Worm (Caenorhabditis elegans) whole organism, L4 larva: ENCODE results near the gene col-156.

ENCODE experiments used
- F37D6.2 ChIP-seq: sonication (generic microtip); optimal IDR thresholded peaks from 2 replicates; lab custom pipeline; 2016; ENCODE audit warnings: mild to moderate bottlenecking, missing genetic modification characterization, missing compliant biosample characterization
- R02D3.7 ChIP-seq: fragments of 150-350 bp; sonication (generic microtip); optimal IDR thresholded peaks from 3 replicates; lab custom pipeline; 2014; ENCODE audit warnings: missing biosample characterization, missing genetic modification characterization
- T20F7.1 ChIP-seq: fragments of 200-800 bp; sonication (Bioruptor generic); optimal IDR thresholded peaks from 2 replicates; lab custom pipeline; 2018; ENCODE audit warnings: mild to moderate bottlenecking, missing genetic modification characterization, missing compliant biosample characterization
- T26A8.4 ChIP-seq: fragments of 200-800 bp; sonication (Bioruptor generic); IDR thresholded peaks from 2 replicates; pipeline ENCODE4 v1.3.6; 2022; ENCODE audit warnings: missing genetic modification characterization, missing compliant biosample characterization
- Y48G9A.11 ChIP-seq: fragments of 200-800 bp; sonication (Bioruptor generic); IDR thresholded peaks from 2 replicates; pipeline ENCODE4 v1.3.6; 2022; ENCODE audit warnings: missing genetic modification reagents, missing genetic modification characterization, missing compliant biosample characterization
- aha-1 ChIP-seq: fragments of 150-350 bp; peaks from one replicate; lab custom pipeline; 2014; ENCODE audit warnings: missing biosample characterization, missing genetic modification characterization
- aly-2 ChIP-seq: sonication (generic microtip); optimal IDR thresholded peaks from 2 replicates; lab custom pipeline; 2018; ENCODE audit warnings: missing biosample characterization, missing genetic modification characterization
- ceh-32 ChIP-seq: sonication (generic microtip); optimal IDR thresholded peaks from 2 replicates; lab custom pipeline; 2016; ENCODE audit warnings: mild to moderate bottlenecking, missing genetic modification characterization, missing compliant biosample characterization; ENCODE audit not compliant: poor library complexity
- ceh-62 ChIP-seq: sonication (generic microtip); optimal IDR thresholded peaks from 2 replicates; lab custom pipeline; 2017; ENCODE audit warnings: missing biosample characterization, missing genetic modification characterization
- daf-16 ChIP-seq, 3 experiments: sonication (generic microtip); optimal IDR thresholded peaks; 2 replicates each; lab custom pipeline; 2016 to 2017; ENCODE audit warnings: missing genetic modification characterization in 3 of 3, missing genetic modification reagents in 3 of 3, mild to moderate bottlenecking in 2 of 3, missing compliant biosample characterization in 2 of 3, missing biosample characterization in 1 of 3, moderate library complexity in 1 of 3
- daf-19 ChIP-seq: fragments of 200-800 bp; sonication (Bioruptor generic); conservative IDR thresholded peaks from 2 replicates; pipeline ENCODE4 v1.3.6; 2022; ENCODE audit warnings: missing genetic modification characterization, missing compliant biosample characterization
- duxl-1 ChIP-seq: sonication (generic microtip); optimal IDR thresholded peaks from 2 replicates; lab custom pipeline; 2016; ENCODE audit warnings: mild to moderate bottlenecking, missing genetic modification characterization, moderate library complexity, missing compliant biosample characterization; ENCODE audit not compliant: poor library complexity
- dve-1 ChIP-seq: sonication (generic microtip); optimal IDR thresholded peaks from 2 replicates; lab custom pipeline; 2017; ENCODE audit warnings: antibody characterized with exemption, mild to moderate bottlenecking, missing genetic modification characterization, missing compliant biosample characterization; ENCODE audit not compliant: insufficient read depth
- gei-8 ChIP-seq: fragments of 200-800 bp; sonication (Bioruptor generic); optimal IDR thresholded peaks from 2 replicates; lab custom pipeline; 2018; ENCODE audit warnings: mild to moderate bottlenecking, missing genetic modification characterization, missing compliant biosample characterization
- hif-1 ChIP-seq, 2 experiments: sonication (generic microtip); optimal IDR thresholded peaks; 2 replicates each; lab custom pipeline; 2016 to 2017; ENCODE audit warnings: missing compliant biosample characterization in 2 of 2, missing genetic modification characterization in 2 of 2, missing genetic modification reagents in 2 of 2, missing genotype in 2 of 2, mild to moderate bottlenecking in 1 of 2
- hlh-11 ChIP-seq: fragments of 200-800 bp; sonication (Bioruptor generic); optimal IDR thresholded peaks from 2 replicates; lab custom pipeline; 2018; ENCODE audit warnings: mild to moderate bottlenecking, missing genetic modification characterization, missing compliant biosample characterization
- lim-7 ChIP-seq: fragments of 200-800 bp; sonication (Bioruptor generic); IDR thresholded peaks from 2 replicates; pipeline ENCODE4 v1.3.6; 2022; ENCODE audit warnings: missing genetic modification characterization, missing compliant biosample characterization
- lin-1 ChIP-seq: fragments of 200-800 bp; sonication (Bioruptor generic); IDR thresholded peaks from 2 replicates; pipeline ENCODE4 v1.3.6; 2022; ENCODE audit warnings: missing genetic modification reagents, missing genetic modification characterization, missing compliant biosample characterization
- lin-13 ChIP-seq: fragments of 150-350 bp; optimal IDR thresholded peaks from 2 replicates; lab custom pipeline; 2014; ENCODE audit warnings: missing biosample characterization, missing genetic modification reagents, missing genetic modification characterization
- lin-15B ChIP-seq: fragments of 150-350 bp; sonication (generic microtip); optimal IDR thresholded peaks from 3 replicates; lab custom pipeline; 2014; ENCODE audit warnings: missing biosample characterization, missing genetic modification characterization
- mdt-29 ChIP-seq: fragments of 200-800 bp; sonication (Bioruptor generic); IDR thresholded peaks from 2 replicates; pipeline ENCODE4 v1.3.6; 2022; ENCODE audit warnings: missing genetic modification reagents, missing genetic modification characterization, missing compliant biosample characterization
- mep-1 ChIP-seq: fragments of 150-350 bp; sonication (generic microtip); optimal IDR thresholded peaks from 3 replicates; lab custom pipeline; 2014; ENCODE audit warnings: missing biosample characterization, missing genetic modification characterization
- mxl-3 ChIP-seq: fragments of 200-800 bp; sonication (Bioruptor generic); optimal IDR thresholded peaks from 2 replicates; lab custom pipeline; 2018; ENCODE audit warnings: mild to moderate bottlenecking, missing genetic modification characterization, missing compliant biosample characterization
- nhr-11 ChIP-seq: fragments of 150-350 bp; optimal IDR thresholded peaks from 2 replicates; lab custom pipeline; 2014; ENCODE audit warnings: missing biosample characterization, missing genetic modification characterization
- nhr-111 ChIP-seq: fragments of 200-800 bp; sonication (Bioruptor generic); optimal IDR thresholded peaks from 2 replicates; lab custom pipeline; 2018; ENCODE audit warnings: mild to moderate bottlenecking, missing genetic modification characterization, missing compliant biosample characterization
- nhr-25 ChIP-seq: sonication (generic microtip); optimal IDR thresholded peaks from 2 replicates; lab custom pipeline; 2017; ENCODE audit warnings: missing genetic modification characterization, mild to moderate bottlenecking, missing compliant biosample characterization, antibody characterized with exemption, moderate library complexity, borderline replicate concordance; ENCODE audit not compliant: insufficient read depth
- nhr-28 ChIP-seq: fragments of 150-350 bp; optimal IDR thresholded peaks from 2 replicates; lab custom pipeline; 2014; ENCODE audit warnings: missing biosample characterization, missing genetic modification characterization
- nhr-77 ChIP-seq: fragments of 150-350 bp; optimal IDR thresholded peaks from 2 replicates; lab custom pipeline; 2014; ENCODE audit warnings: missing biosample characterization, missing genetic modification characterization
- php-3 ChIP-seq: fragments of 200-800 bp; sonication (Bioruptor generic); IDR thresholded peaks from 2 replicates; pipeline ENCODE4 v1.3.6; 2022; ENCODE audit warnings: missing genetic modification reagents, missing genetic modification characterization, missing compliant biosample characterization
- pqm-1 ChIP-seq: sonication (generic microtip); optimal IDR thresholded peaks from 2 replicates; lab custom pipeline; 2017; ENCODE audit warnings: missing biosample characterization, missing genetic modification characterization
- saeg-2 ChIP-seq: fragments of 200-800 bp; sonication (Bioruptor generic); IDR thresholded peaks from 2 replicates; pipeline ENCODE4 v1.3.6; 2022; ENCODE audit warnings: missing genetic modification reagents, missing genetic modification characterization, missing compliant biosample characterization
- spr-3 ChIP-seq: fragments of 200-800 bp; sonication (Bioruptor generic); optimal IDR thresholded peaks from 2 replicates; lab custom pipeline; 2018; ENCODE audit warnings: mild to moderate bottlenecking, missing genetic modification characterization, missing compliant biosample characterization
- unc-62 ChIP-seq, 3 experiments: fragments of 150-350 bp in 1 of 3; sonication (generic microtip); optimal IDR thresholded peaks in 2 of 3; peaks in 1 of 3; 1 replicate in 1 of 3; 2 replicates in 2 of 3; lab custom pipeline; 2014 to 2017; ENCODE audit warnings: missing biosample characterization in 3 of 3, missing genetic modification characterization in 3 of 3, missing genetic modification reagents in 3 of 3, missing genotype in 1 of 3
- zag-1 ChIP-seq: fragments of 150-350 bp; optimal IDR thresholded peaks from 2 replicates; lab custom pipeline; 2014; ENCODE audit warnings: missing biosample characterization, missing genetic modification characterization

Gene col-156

ce11 chrV:11412125-11412524 is 38.0 kb downstream of the col-156 start (continued):
- TF ChIP-seq daf-16 (GFP tag; optimal IDR thresholded peaks at IDR 0.05; lab: Kevin White, UChicago), result peak in 1 of 2 experiments; percentile 53
- no peak for TF ChIP-seq daf-16 (tag; optimal IDR thresholded peaks at IDR 0.05; lab: Kevin White, UChicago)
- TF ChIP-seq T20F7.1, result peak; percentile 17
- TF ChIP-seq lin-1 (GFP tag; lab: Robert Waterston, UW), result peak; percentile 42; the same call in 1 of the 2 replicates
- TF ChIP-seq, all 104 proteins: peak for 28

DNA sequence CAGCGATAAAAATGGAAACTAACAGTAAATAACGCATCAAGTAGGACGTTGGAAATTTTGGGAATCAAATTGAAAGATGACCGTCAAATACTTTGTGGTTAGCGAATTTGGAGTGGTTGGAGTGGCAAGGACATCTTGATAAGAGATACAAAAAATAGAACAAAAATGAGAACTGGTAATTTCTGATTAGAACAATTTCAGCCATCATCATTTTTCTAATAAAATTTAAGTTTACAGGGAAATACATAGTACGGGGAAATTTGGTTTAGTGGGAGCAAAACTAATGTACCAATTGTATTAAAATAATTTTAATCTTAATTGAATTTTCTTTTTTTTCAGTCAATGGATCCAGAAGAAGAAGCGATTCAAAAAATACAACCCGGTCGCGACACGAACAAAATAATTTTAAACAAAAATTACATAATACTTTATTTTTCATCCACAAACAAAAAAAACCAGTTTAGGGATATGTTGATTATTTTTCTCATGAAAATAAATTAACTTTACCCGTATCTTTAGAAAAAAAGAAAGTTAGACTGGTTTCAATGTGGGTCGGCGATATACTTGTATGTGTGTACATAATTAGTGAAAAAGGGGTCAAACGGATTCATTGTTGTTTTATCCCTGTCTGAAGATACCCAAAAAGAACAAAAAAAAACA is 39.1 kb downstream of the col-156 start, which contains the start of the genes K03B8.8 and grl-3:
Gene K03B8.8 (minus strand): TSS at position 101 of the 660 bp plus-strand sequence.
Gene grl-3 (plus strand): TSS at position 610 of the 660 bp plus-strand sequence.
- no peak for TF ChIP-seq daf-19 (GFP tag; lab: Robert Waterston, UW)
- TF ChIP-seq nhr-28 (tag; lab: Kevin White, UChicago), result peak; percentile 20
- no peak for TF ChIP-seq lin-13 (GFP tag; lab: Kevin White, UChicago)
- TF ChIP-seq hif-1 (tag; optimal IDR thresholded peaks at IDR 0.05; lab: Kevin White, UChicago), result no peak
- no peak for TF ChIP-seq zag-1 (tag; lab: Kevin White, UChicago)
- no peak for TF ChIP-seq lim-7 (GFP tag; lab: Robert Waterston, UW)
- no peak for TF ChIP-seq pqm-1 (tag; lab: Kevin White, UChicago)
- TF ChIP-seq spr-3 (GFP tag; lab: Kevin White, UChicago), result no peak

DNA sequence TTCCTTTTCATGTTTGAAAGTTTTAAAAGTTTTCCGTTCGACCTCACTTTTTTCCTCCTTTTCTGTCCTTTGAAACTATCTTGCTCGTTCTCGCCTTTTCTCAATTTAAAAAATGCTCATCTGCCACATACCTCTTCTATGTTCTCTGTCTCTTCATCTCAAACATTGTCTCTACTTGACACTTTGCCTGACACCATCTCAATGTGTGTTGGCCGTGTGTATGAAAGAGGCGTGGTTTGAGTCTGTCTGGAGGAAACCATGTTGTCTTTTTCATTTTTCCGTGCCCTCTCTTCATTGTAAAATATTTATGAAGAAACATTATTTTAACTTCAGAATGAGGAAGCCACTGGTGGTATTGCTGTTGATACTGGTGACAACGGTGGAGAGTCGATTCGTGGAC is 42.9 kb downstream of the col-156 start, which contains the start of gene K03B8.6:
Gene K03B8.6 (plus strand): TSS at position 334 of the 400 bp plus-strand sequence.
- TF ChIP-seq Y48G9A.11 (GFP tag; lab: Robert Waterston, UW) (no peak), ceh-62 (no peak), unc-62 (GFP tag; optimal IDR thresholded peaks at IDR 0.05 in 1 of 2; lab: Kevin White, UChicago) (peak in 1 of 2 experiments; percentile 64), unc-62 (tag; optimal IDR thresholded peaks at IDR 0.05; lab: Kevin White, UChicago) (no peak), aha-1 (tag; lab: Kevin White, UChicago) (peak; percentile 70)

DNA sequence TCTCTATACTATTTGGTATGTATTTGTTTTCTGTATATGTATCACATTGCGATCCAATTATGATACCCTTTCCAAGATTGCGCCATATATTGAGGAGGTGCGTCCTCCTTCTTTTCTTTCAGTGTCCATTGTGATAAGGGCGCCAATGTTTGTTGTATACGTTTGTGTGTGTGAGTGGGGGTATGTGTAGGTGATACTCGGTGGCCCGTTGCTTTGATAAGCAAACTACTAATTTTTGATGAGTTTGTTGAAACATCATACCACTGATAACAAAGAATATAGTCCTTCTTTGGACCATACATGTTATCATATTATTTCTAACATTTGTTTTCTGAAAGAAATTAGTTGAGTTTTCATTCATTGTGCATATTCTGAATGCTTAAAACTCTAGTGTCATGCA is 46.5 kb downstream of the col-156 start:
- TF ChIP-seq aha-1 (tag; lab: Kevin White, UChicago) (peak; percentile 44), gei-8 (GFP tag; lab: Kevin White, UChicago) (no peak), pqm-1 (tag; lab: Kevin White, UChicago) (peak; percentile 64), dve-1 (tag; lab: Kevin White, UChicago) (peak; percentile 53), duxl-1 (no peak), nhr-28 (tag; lab: Kevin White, UChicago) (peak; percentile 32), nhr-25 (no peak), hlh-11 (tag; lab: Kevin White, UChicago) (peak; percentile 55), php-3 (GFP tag; lab: Robert Waterston, UW) (0 out of 2 replicates have a peak, but pooled peaks have one; percentile 38), daf-16 (GFP tag; optimal IDR thresholded peaks at IDR 0.05; lab: Kevin White, UChicago) (no peak), daf-16 (tag; optimal IDR thresholded peaks at IDR 0.05; lab: Kevin White, UChicago) (peak; percentile 76)

DNA sequence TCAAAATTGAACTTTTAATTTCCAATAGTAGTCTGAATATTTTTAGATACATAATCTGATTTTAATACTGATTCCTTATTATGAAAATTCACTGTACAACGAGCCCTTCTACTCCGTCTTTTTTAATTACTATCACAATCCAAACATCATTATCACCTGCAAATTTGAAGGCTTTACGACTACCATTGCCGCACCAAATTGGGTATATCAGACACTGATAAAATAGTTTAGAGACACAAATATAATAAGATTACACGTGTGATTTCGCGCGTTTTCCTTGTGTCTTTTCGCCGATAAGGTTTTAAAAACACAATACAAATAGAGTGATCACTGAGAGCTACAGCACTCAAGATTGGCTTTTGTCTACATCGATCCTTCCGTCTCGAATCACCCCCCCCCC is 47.1 kb downstream of the col-156 start:
- TF ChIP-seq nhr-77 (tag; lab: Kevin White, UChicago) (no peak), daf-16 (GFP tag; optimal IDR thresholded peaks at IDR 0.05; lab: Kevin White, UChicago) (no peak), daf-16 (tag; optimal IDR thresholded peaks at IDR 0.05; lab: Kevin White, UChicago) (peak; percentile 50), mxl-3 (GFP tag; lab: Kevin White, UChicago) (peak; percentile 21), T26A8.4 (GFP tag; lab: Robert Waterston, UW) (no peak), R02D3.7 (tag; lab: Kevin White, UChicago) (no peak), Y48G9A.11 (GFP tag; lab: Robert Waterston, UW) (no peak), nhr-111 (GFP tag; lab: Kevin White, UChicago) (no peak), daf-19 (GFP tag; lab: Robert Waterston, UW) (no peak), F37D6.2 (tag; lab: Kevin White, UChicago) (no peak), pqm-1 (tag; lab: Kevin White, UChicago) (peak; percentile 34), T20F7.1 (no peak), mdt-29 (GFP tag; lab: Robert Waterston, UW) (no peak), nhr-11 (tag; lab: Kevin White, UChicago) (no peak), ceh-32 (tag; lab: Kevin White, UChicago) (no peak), lin-15B (no peak), saeg-2 (no peak), mep-1 (tag; lab: Kevin White, UChicago) (no peak), aly-2 (no peak)
- TF ChIP-seq, all 104 proteins: peak for 3
